Fruit fly (Drosophila melanogaster): ENCODE measurements around the gene CG1958.

The CG1958 gene

DNA sequence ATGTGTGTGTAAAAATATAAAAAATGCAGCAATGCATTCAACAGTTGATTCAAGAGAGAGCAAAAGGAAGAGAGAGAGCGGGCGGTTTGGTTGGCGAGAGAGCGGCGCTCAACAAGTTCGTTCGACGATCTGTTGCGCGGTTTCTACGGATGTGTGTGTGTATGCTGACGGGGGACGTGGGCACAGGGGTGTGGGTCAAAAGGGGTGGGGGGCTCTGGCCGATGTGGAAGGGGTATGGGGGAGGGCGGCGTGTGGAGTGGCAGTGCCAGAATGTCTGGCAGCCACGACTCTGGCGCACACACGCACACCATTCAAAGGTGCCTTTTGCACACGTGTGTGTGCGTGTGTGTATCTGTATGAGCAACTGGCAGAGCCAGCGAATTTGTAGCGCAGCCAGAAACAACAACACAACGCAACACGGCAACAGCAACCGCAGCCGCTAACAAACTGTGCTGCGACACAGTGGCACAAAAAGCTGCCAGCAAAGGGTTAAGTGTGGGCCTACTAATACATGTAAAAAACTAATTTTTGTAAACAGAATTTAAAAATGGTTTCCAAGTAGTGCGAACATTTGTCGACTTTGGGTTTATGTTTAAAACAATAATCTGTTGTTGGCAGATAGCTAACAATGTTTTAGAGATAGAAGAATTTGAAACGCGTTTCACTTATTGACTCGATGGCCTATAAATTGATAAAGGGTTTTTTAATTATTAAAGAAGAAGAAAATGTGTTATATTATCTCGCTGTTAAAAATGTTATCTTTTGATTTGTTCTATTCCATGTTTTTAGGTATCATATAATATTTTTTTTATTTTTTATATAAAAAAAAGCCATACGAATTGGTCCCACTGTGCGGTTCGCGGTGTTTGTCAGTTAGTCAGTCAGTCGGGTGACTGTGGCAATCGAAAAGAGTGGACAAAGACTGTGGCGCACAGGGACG lies 40.1 kb downstream of the CG1958 start (continued):
- TF ChIP-seq ap (GFP tag; IDR thresholded peaks at IDR 0.05) (peak; percentile 53), CG1603 (tag; optimal IDR thresholded peaks at IDR 0.05) (peak; percentile 71), Taf1 (GFP tag; IDR thresholded peaks at IDR 0.05) (no peak), Hsf (GFP tag; optimal IDR thresholded peaks at IDR 0.05) (peak; percentile 87), Eip74EF (GFP tag; optimal IDR thresholded peaks at IDR 0.05) (peak in 1 of 2 experiments; percentile 67), Dref (GFP tag; IDR thresholded peaks at IDR 0.05) (no peak), trh (GFP tag; optimal IDR thresholded peaks at IDR 0.05) (peak; percentile 74), HLH4C (GFP tag; IDR thresholded peaks at IDR 0.05; ENCODE audit: partially characterized antibody) (no peak), CG3847 (GFP tag; IDR thresholded peaks at IDR 0.05) (peak; percentile 76), Elba2 (GFP tag; optimal IDR thresholded peaks at IDR 0.05) (no peak), CG1233 (GFP tag; optimal IDR thresholded peaks at IDR 0.05) (peak; percentile 95), CG7928 (GFP tag; optimal IDR thresholded peaks at IDR 0.05) (peak; percentile 53), amos (GFP tag; IDR thresholded peaks at IDR 0.05; ENCODE audit: partially characterized antibody) (no peak; the same call in 1 of the 2 replicates), da (GFP tag; optimal IDR thresholded peaks at IDR 0.05) (peak; percentile 12), Vsx1 (GFP tag; optimal IDR thresholded peaks at IDR 0.05) (peak; percentile 89), Sin3A (optimal IDR thresholded peaks at IDR 0.05) (no peak), fd64A (GFP tag; optimal IDR thresholded peaks at IDR 0.05) (peak; percentile 50), kay (GFP tag; optimal IDR thresholded peaks at IDR 0.05) (peak; percentile 37), aop (GFP tag; IDR thresholded peaks at IDR 0.05) (no peak), z (GFP tag; IDR thresholded peaks at IDR 0.05) (0 out of 3 replicates have a peak, but pooled peaks have one; percentile 30), gcm (GFP tag; optimal IDR thresholded peaks at IDR 0.05) (peak; percentile 89), CG18599 (GFP tag; optimal IDR thresholded peaks at IDR 0.05) (peak; percentile 87), NK7.1 (GFP tag; optimal IDR thresholded peaks at IDR 0.05) (peak; percentile 62), tll (GFP tag; optimal IDR thresholded peaks at IDR 0.05) (no peak), CG13775 (GFP tag; optimal IDR thresholded peaks at IDR 0.05) (peak; percentile 98), tap (tag; optimal IDR thresholded peaks at IDR 0.05) (peak; percentile 83), oc (tag; optimal IDR thresholded peaks at IDR 0.05) (peak; percentile 70), CG2116 (GFP tag; optimal IDR thresholded peaks at IDR 0.05) (peak; percentile 45), CG31441 (GFP tag; IDR thresholded peaks at IDR 0.05) (peak; percentile 97), croc (GFP tag; conservative IDR thresholded peaks at IDR 0.05) (peak; percentile 86), E2f1 (GFP tag; IDR thresholded peaks at IDR 0.05) (peak; percentile 81), CG8478 (optimal IDR thresholded peaks at IDR 0.05) (no peak), Side (GFP tag; optimal IDR thresholded peaks at IDR 0.05) (no peak), NfI (GFP tag; optimal IDR thresholded peaks at IDR 0.05) (peak; percentile 92), zf30C (GFP tag; optimal IDR thresholded peaks at IDR 0.05) (no peak), CG4617 (GFP tag; optimal IDR thresholded peaks at IDR 0.05; ENCODE audit: borderline replicate concordance) (peak; percentile 37), Atf6 (GFP tag; IDR thresholded peaks at IDR 0.05) (no peak), sim (GFP tag; IDR thresholded peaks at IDR 0.05) (peak; percentile 42; the same call in 1 of the 2 replicates), CG15601 (tag; optimal IDR thresholded peaks at IDR 0.05) (peak; percentile 92), fd102C (GFP tag; optimal IDR thresholded peaks at IDR 0.05) (peak; percentile 50), rib (GFP tag; IDR thresholded peaks at IDR 0.05) (peak; percentile 86; the same call in 1 of the 2 replicates), run (tag; optimal IDR thresholded peaks at IDR 0.05) (peak; percentile 78), CG4360 (GFP tag; IDR thresholded peaks at IDR 0.05) (peak; percentile 88), salm (tag; optimal IDR thresholded peaks at IDR 0.05) (peak; percentile 84), h (optimal IDR thresholded peaks at IDR 0.05) (no peak), zen (tag; optimal IDR thresholded peaks at IDR 0.05) (peak; percentile 90), caup (GFP tag; optimal IDR thresholded peaks at IDR 0.05; ENCODE audit: severe bottlenecking) (peak; percentile 86), sug (tag; optimal IDR thresholded peaks at IDR 0.05) (peak; percentile 58), ab (GFP tag; optimal IDR thresholded peaks at IDR 0.05) (peak; percentile 81)

Data from whole organism, embryonic.